Fruit fly (Drosophila melanogaster) whole organism, embryonic: ENCODE results near the gene regucalcin.

Experiments
- Adf1 ChIP-seq: fragments of 200-800 bp; sonication (Bioruptor generic); IDR thresholded peaks from 2 replicates; pipeline ENCODE4 v1.3.6; 2022; ENCODE audit warnings: missing biosample characterization, missing genetic modification characterization
- Bgb ChIP-seq: fragments of 200-800 bp; sonication (Bioruptor generic); IDR thresholded peaks from 2 replicates; pipeline ENCODE4 v1.3.6; 2022; ENCODE audit warnings: missing biosample characterization, missing genetic modification characterization; ENCODE audit not compliant: partially characterized antibody
- Blimp-1 ChIP-seq: fragments of 200-800 bp; sonication (Bioruptor generic); optimal IDR thresholded peaks from 3 replicates; lab custom pipeline; 2018; ENCODE audit warnings: missing biosample characterization, missing genetic modification characterization, mild to moderate bottlenecking, moderate library complexity, missing genetic modification reagents
- CG1024 ChIP-seq: fragments of 200-800 bp; sonication (Bioruptor generic); IDR thresholded peaks from 2 replicates; pipeline ENCODE4 v1.3.6; 2022; ENCODE audit warnings: missing biosample characterization, missing genetic modification characterization
- CG10267 ChIP-seq: fragments of 200-800 bp; sonication (Bioruptor generic); optimal IDR thresholded peaks from 2 replicates; lab custom pipeline; 2018; ENCODE audit warnings: missing biosample characterization, mild to moderate bottlenecking, missing genetic modification characterization, moderate library complexity
- CG10274 ChIP-seq: fragments of 200-800 bp; sonication (Bioruptor generic); optimal IDR thresholded peaks from 3 replicates; lab custom pipeline; 2017; ENCODE audit warnings: missing biosample characterization, mild to moderate bottlenecking, missing genetic modification characterization
- CG11560 ChIP-seq: fragments of 200-800 bp; sonication (Bioruptor generic); IDR thresholded peaks from 3 replicates; pipeline ENCODE4 v1.3.6; 2022; ENCODE audit warnings: missing biosample characterization, missing genetic modification characterization
- CG12744 ChIP-seq: fragments of 200-800 bp; sonication (Bioruptor generic); optimal IDR thresholded peaks from 2 replicates; lab custom pipeline; 2016; ENCODE audit warnings: missing biosample characterization, missing genetic modification characterization
- CG14441 ChIP-seq: fragments of 200-800 bp; sonication (Bioruptor generic); IDR thresholded peaks from 2 replicates; pipeline ENCODE4 v1.3.6; 2022; ENCODE audit warnings: missing biosample characterization, missing genetic modification characterization
- CG14860 ChIP-seq: fragments of 200-800 bp; sonication (Bioruptor generic); IDR thresholded peaks from 3 replicates; pipeline ENCODE4 v1.3.6; 2022; ENCODE audit warnings: missing biosample characterization, missing genetic modification characterization; ENCODE audit not compliant: partially characterized antibody
- CG1603 ChIP-seq: fragments of 200-800 bp; sonication (Bioruptor generic); optimal IDR thresholded peaks from 2 replicates; lab custom pipeline; 2019; ENCODE audit warnings: missing biosample characterization, mild to moderate bottlenecking, missing genetic modification characterization, moderate library complexity
- CG16813 ChIP-seq: fragments of 200-800 bp; sonication (Bioruptor generic); IDR thresholded peaks from 3 replicates; pipeline ENCODE4 v1.3.6; 2022; ENCODE audit warnings: missing biosample characterization, missing genetic modification characterization; ENCODE audit not compliant: partially characterized antibody
- CG17612 ChIP-seq: fragments of 200-800 bp; sonication (Bioruptor generic); IDR thresholded peaks from 2 replicates; pipeline ENCODE4 v1.3.6; 2022; ENCODE audit warnings: missing biosample characterization, missing genetic modification characterization
- CG2116 ChIP-seq: fragments of 200-800 bp; sonication (Bioruptor generic); optimal IDR thresholded peaks from 3 replicates; lab custom pipeline; 2018; ENCODE audit warnings: missing biosample characterization, mild to moderate bottlenecking, missing genetic modification characterization
- CG33213 ChIP-seq: fragments of 200-800 bp; sonication (Bioruptor generic); optimal IDR thresholded peaks from 3 replicates; lab custom pipeline; 2016; ENCODE audit warnings: missing biosample characterization, missing genetic modification characterization
- CG4360 ChIP-seq: fragments of 200-800 bp; sonication (Bioruptor generic); IDR thresholded peaks from 2 replicates; pipeline ENCODE4 v1.3.6; 2022; ENCODE audit warnings: missing biosample characterization, missing genetic modification characterization
- CG9932 ChIP-seq: fragments of 200-800 bp; sonication (Bioruptor generic); IDR thresholded peaks from 2 replicates; pipeline ENCODE4 v1.3.6; 2022; ENCODE audit warnings: missing biosample characterization, missing genetic modification characterization
- Dp ChIP-seq: fragments of 200-800 bp; sonication (Bioruptor generic); optimal IDR thresholded peaks from 2 replicates; lab custom pipeline; 2018; ENCODE audit warnings: missing biosample characterization, mild to moderate bottlenecking, missing genetic modification characterization, moderate library complexity
- HLH54F ChIP-seq: fragments of 200-800 bp; sonication (Bioruptor generic); optimal IDR thresholded peaks from 3 replicates; lab custom pipeline; 2016; ENCODE audit warnings: missing biosample characterization, missing genetic modification characterization
- HmgD ChIP-seq: fragments of 200-800 bp; sonication (Bioruptor generic); optimal IDR thresholded peaks from 3 replicates; lab custom pipeline; 2016; ENCODE audit warnings: missing biosample characterization, missing genetic modification characterization
- Hr78 ChIP-seq, 2 experiments: fragments of 200-800 bp in 1 of 2; fragments of >200 bp in 1 of 2; sonication (Bioruptor generic) in 1 of 2; optimal IDR thresholded peaks; 2 replicates each; lab custom pipeline; 2017 to 2019; ENCODE audit warnings: missing biosample characterization in 2 of 2, missing genetic modification characterization in 2 of 2, mild to moderate bottlenecking in 1 of 2, moderate library complexity in 1 of 2
- Nf-YA ChIP-seq: fragments of 200-800 bp; sonication (Bioruptor generic); IDR thresholded peaks from 2 replicates; pipeline ENCODE4 v1.3.6; 2022; ENCODE audit warnings: missing biosample characterization, missing genetic modification characterization
- Nf-YC ChIP-seq: fragments of 200-800 bp; optimal IDR thresholded peaks from 3 replicates; lab custom pipeline; 2019; ENCODE audit warnings: missing biosample characterization, mild to moderate bottlenecking, missing genetic modification characterization, moderate library complexity
- TFAM ChIP-seq: fragments of 200-800 bp; sonication (Bioruptor generic); optimal IDR thresholded peaks from 2 replicates; lab custom pipeline; 2017; ENCODE audit warnings: missing biosample characterization, missing genetic modification characterization, inconsistent platforms
- Taf1 ChIP-seq: fragments of 200-800 bp; sonication (Bioruptor generic); IDR thresholded peaks from 2 replicates; pipeline ENCODE4 v1.3.6; 2022; ENCODE audit warnings: missing biosample characterization, missing genetic modification characterization
- amos ChIP-seq: fragments of 200-800 bp; sonication (Bioruptor generic); IDR thresholded peaks from 2 replicates; pipeline ENCODE4 v1.3.6; 2022; ENCODE audit warnings: missing biosample characterization, missing genetic modification characterization; ENCODE audit not compliant: partially characterized antibody
- chinmo ChIP-seq: fragments of 200-800 bp; sonication (Bioruptor generic); IDR thresholded peaks from 4 replicates; pipeline ENCODE4 v1.3.6; 2022; ENCODE audit warnings: missing biosample characterization, missing genetic modification characterization; ENCODE audit not compliant: partially characterized antibody
- da ChIP-seq: fragments of 200-800 bp; sonication (Bioruptor generic); optimal IDR thresholded peaks from 2 replicates; lab custom pipeline; 2016; ENCODE audit warnings: missing biosample characterization, missing genetic modification characterization
- danr ChIP-seq: fragments of 200-800 bp; sonication (Bioruptor generic); IDR thresholded peaks from 2 replicates; pipeline ENCODE4 v1.3.6; 2022; ENCODE audit warnings: missing biosample characterization, missing genetic modification characterization
- dmrt11E ChIP-seq: fragments of 200-800 bp; sonication (Bioruptor generic); optimal IDR thresholded peaks from 3 replicates; lab custom pipeline; 2018; ENCODE audit warnings: missing biosample characterization, mild to moderate bottlenecking, missing genetic modification characterization, moderate library complexity
- ftz-f1 ChIP-seq: fragments of 200-800 bp; sonication (Bioruptor generic); optimal IDR thresholded peaks from 2 replicates; lab custom pipeline; 2016; ENCODE audit warnings: missing biosample characterization, missing genetic modification characterization
- gsb-n ChIP-seq: fragments of 200-800 bp; sonication (Bioruptor generic); optimal IDR thresholded peaks from 3 replicates; lab custom pipeline; 2018; ENCODE audit warnings: missing biosample characterization, mild to moderate bottlenecking, missing genetic modification characterization
- inv ChIP-seq: fragments of 200-800 bp; sonication (Bioruptor generic); IDR thresholded peaks from 2 replicates; pipeline ENCODE4 v1.3.6; 2022; ENCODE audit warnings: missing biosample characterization, missing genetic modification characterization; ENCODE audit not compliant: partially characterized antibody
- lab ChIP-seq: fragments of 200-800 bp; sonication (Bioruptor generic); optimal IDR thresholded peaks from 3 replicates; lab custom pipeline; 2017; ENCODE audit warnings: missing biosample characterization, missing genetic modification characterization, mild to moderate bottlenecking, moderate library complexity, missing genetic modification reagents
- lilli ChIP-seq: fragments of 200-800 bp; sonication (Bioruptor generic); optimal IDR thresholded peaks from 3 replicates; lab custom pipeline; 2016; ENCODE audit warnings: missing biosample characterization, missing genetic modification characterization
- pb ChIP-seq: fragments of 200-800 bp; sonication (Bioruptor generic); optimal IDR thresholded peaks from 3 replicates; lab custom pipeline; 2016; ENCODE audit warnings: missing biosample characterization, missing genetic modification characterization
- ranshi ChIP-seq: fragments of 200-800 bp; sonication (Bioruptor generic); IDR thresholded peaks from 2 replicates; pipeline ENCODE4 v1.3.6; 2022; ENCODE audit warnings: missing biosample characterization, missing genetic modification characterization
- run ChIP-seq: fragments of 200-800 bp; sonication (Bioruptor generic); optimal IDR thresholded peaks from 3 replicates; lab custom pipeline; 2018; ENCODE audit warnings: missing biosample characterization, mild to moderate bottlenecking, missing genetic modification characterization
- sens ChIP-seq: fragments of 200-800 bp; sonication (Bioruptor generic); peaks from one replicate; lab custom pipeline; 2016; ENCODE audit warnings: missing biosample characterization, missing genetic modification characterization
- sisA ChIP-seq: fragments of 200-800 bp; sonication (Bioruptor generic); IDR thresholded peaks from 2 replicates; pipeline ENCODE4 v1.3.6; 2022; ENCODE audit warnings: missing biosample characterization, missing genetic modification characterization
- tll ChIP-seq, 2 experiments: fragments of 200-800 bp in 1 of 2; fragments of >200 bp in 1 of 2; sonication (Bioruptor generic) in 1 of 2; optimal IDR thresholded peaks; 2 replicates each; lab custom pipeline; 2017 to 2019; ENCODE audit warnings: missing biosample characterization in 2 of 2, missing genetic modification characterization in 2 of 2, mild to moderate bottlenecking in 1 of 2, moderate library complexity in 1 of 2
- unc-4 ChIP-seq: fragments of 200-800 bp; sonication (Bioruptor generic); IDR thresholded peaks from 2 replicates; pipeline ENCODE4 v1.3.6; 2022; ENCODE audit warnings: missing biosample characterization, missing genetic modification characterization; ENCODE audit not compliant: partially characterized antibody
- unpg ChIP-seq: fragments of 200-800 bp; sonication (Bioruptor generic); optimal IDR thresholded peaks from 3 replicates; lab custom pipeline; 2018; ENCODE audit warnings: missing biosample characterization, mild to moderate bottlenecking, missing genetic modification characterization, moderate library complexity

regucalcin gene

DNA sequence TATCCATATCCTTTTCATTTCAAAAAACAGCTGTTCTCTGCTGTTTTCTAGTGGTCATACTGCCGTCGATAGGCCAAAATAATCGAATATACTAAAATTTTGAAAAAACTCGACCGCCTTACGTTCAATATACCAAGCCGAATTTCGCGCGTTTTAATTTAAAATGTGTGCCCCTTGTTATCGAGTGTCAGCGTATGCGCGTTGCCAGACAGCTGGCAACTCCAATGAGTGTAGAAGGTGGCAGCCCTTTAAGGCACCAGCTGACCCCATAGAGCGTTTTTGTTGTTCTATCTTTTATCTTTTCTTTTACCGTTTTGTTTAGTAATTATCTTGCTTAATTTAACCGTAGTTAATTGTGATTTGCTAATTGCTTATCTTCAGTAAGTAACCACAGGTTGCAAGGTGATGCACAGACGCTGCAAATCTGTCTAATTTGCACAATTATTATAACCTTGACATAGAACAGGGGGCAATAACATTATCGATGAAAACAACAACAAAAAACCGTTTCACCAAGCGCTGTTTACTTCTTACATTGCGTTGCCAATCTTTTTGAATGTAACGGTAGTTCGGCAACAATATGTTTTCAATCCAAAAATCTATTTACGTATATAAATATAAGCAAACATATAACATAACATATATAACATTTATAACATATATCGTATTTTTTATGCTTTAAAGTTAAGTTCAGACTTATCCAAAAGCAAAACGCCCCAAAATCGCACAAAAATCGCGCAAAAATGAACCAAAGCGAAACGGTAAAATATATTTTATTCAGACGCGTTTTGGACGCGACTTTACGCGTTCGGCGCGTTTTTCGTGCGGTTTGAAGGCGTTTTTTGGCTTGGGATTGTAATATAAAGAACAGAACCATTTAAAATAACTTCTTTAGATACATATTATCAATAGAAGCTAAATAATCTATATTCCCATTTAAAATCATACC lies at the start of gene regucalcin, which contains the start of gene CG1492 (continued):
- TF ChIP-seq CG2116 (GFP tag; lab: Kevin White, UChicago) (peak; percentile 88), CG12744 (no peak), HLH54F (no peak), CG4360 (GFP tag; lab: Robert Waterston, UW) (peak; percentile 83), ftz-f1 (peak; percentile 89), CG9932 (GFP tag; lab: Robert Waterston, UW) (no peak), Bgb (peak; percentile 41; the same call in 1 of the 2 replicates), da (no peak), unpg (GFP tag; lab: Kevin White, UChicago) (no peak), CG10274 (GFP tag; lab: Kevin White, UChicago) (no peak), CG14860 (GFP tag; lab: Robert Waterston, UW) (0 out of 3 replicates have a peak, but pooled peaks have one; percentile 36), HmgD (GFP tag; lab: Kevin White, UChicago) (peak; percentile 75), Nf-YA (GFP tag; lab: Robert Waterston, UW) (no peak), run (tag; lab: Kevin White, UChicago) (no peak), Dp (GFP tag; lab: Kevin White, UChicago) (peak; percentile 97), danr (no peak), Adf1 (GFP tag; lab: Robert Waterston, UW) (no peak), sisA (no peak), chinmo (GFP tag; lab: Robert Waterston, UW) (0 out of 4 replicates have a peak, but pooled peaks have one; percentile 42), unc-4 (GFP tag; lab: Robert Waterston, UW) (peak; percentile 46; the same call in 1 of the 2 replicates), CG1024 (GFP tag; lab: Robert Waterston, UW) (no peak), Taf1 (GFP tag; lab: Robert Waterston, UW) (no peak), dmrt11E (tag; lab: Kevin White, UChicago) (no peak), lilli (GFP tag; lab: Kevin White, UChicago) (peak; percentile 14), lab (GFP tag; lab: Kevin White, UChicago) (no peak), sens (GFP tag; lab: Kevin White, UChicago) (peak; percentile 7), CG11560 (tag; lab: Robert Waterston, UW) (peak; percentile 99), pb (GFP tag; lab: Kevin White, UChicago) (no peak), CG33213 (peak; percentile 13), CG1603 (tag; lab: Kevin White, UChicago) (peak; percentile 61), CG10267 (tag; lab: Kevin White, UChicago) (peak; percentile 57), Blimp-1 (GFP tag; lab: Kevin White, UChicago) (no peak), Nf-YC (tag; lab: Kevin White, UChicago) (peak; percentile 10), CG14441 (GFP tag; lab: Robert Waterston, UW) (no peak), CG16813 (GFP tag; lab: Robert Waterston, UW) (peak; percentile 54; the same call in 2 of the 3 replicates), TFAM (GFP tag; lab: Kevin White, UChicago) (no peak), CG17612 (GFP tag; lab: Robert Waterston, UW) (no peak), ranshi (GFP tag; lab: Robert Waterston, UW) (no peak), tll (GFP tag; optimal IDR thresholded peaks at IDR 0.05; lab: Kevin White, UChicago) (peak in 1 of 2 experiments; percentile 37), inv (GFP tag; lab: Robert Waterston, UW) (no peak), gsb-n (tag; lab: Kevin White, UChicago) (no peak), amos (GFP tag; lab: Robert Waterston, UW) (peak; percentile 45; the same call in 1 of the 2 replicates), Hr78 (GFP tag; optimal IDR thresholded peaks at IDR 0.05; lab: Kevin White, UChicago) (peak in 1 of 2 experiments; percentile 97)
- TF ChIP-seq, all 482 proteins: peak for 76
